Worm (Caenorhabditis elegans) whole organism, young adult: ENCODE measurements around the gene W01B6.8.

ENCODE experiments used
- F57C9.4 ChIP-seq: sonication (generic microtip); optimal IDR thresholded peaks from 2 replicates; lab custom pipeline; 2017; ENCODE audit warnings: mild to moderate bottlenecking, missing genetic modification characterization, missing compliant biosample characterization
- Y53F4B.3 ChIP-seq: fragments of 200-800 bp; sonication (Bioruptor generic); IDR thresholded peaks from 2 replicates; pipeline ENCODE4 v1.3.6; 2022; ENCODE audit warnings: missing genetic modification reagents, missing genetic modification characterization, missing compliant biosample characterization
- Y53G8AR.9 ChIP-seq: fragments of 200-800 bp; sonication (Bioruptor generic); conservative IDR thresholded peaks from 2 replicates; pipeline ENCODE4 v1.3.6; 2022; ENCODE audit warnings: missing genetic modification reagents, missing genetic modification characterization, missing compliant biosample characterization
- Y67H2A.10 ChIP-seq: fragments of 200-800 bp; sonication (Bioruptor generic); conservative IDR thresholded peaks from 2 replicates; pipeline ENCODE4 v1.3.6; 2022; ENCODE audit warnings: missing genetic modification reagents, missing genetic modification characterization, missing compliant biosample characterization
- aptf-2 ChIP-seq: fragments of 200-800 bp; sonication (Bioruptor generic); conservative IDR thresholded peaks from 2 replicates; pipeline ENCODE4 v1.3.6; 2022; ENCODE audit warnings: missing genetic modification reagents, missing genetic modification characterization, missing compliant biosample characterization
- madf-8 ChIP-seq: fragments of 200-800 bp; sonication (Bioruptor generic); conservative IDR thresholded peaks from 2 replicates; pipeline ENCODE4 v1.3.6; 2022; ENCODE audit warnings: missing genetic modification reagents, missing genetic modification characterization, missing compliant biosample characterization
- mel-28 ChIP-seq: sonication (generic microtip); optimal IDR thresholded peaks from 2 replicates; lab custom pipeline; 2016; ENCODE audit warnings: borderline replicate concordance, mild to moderate bottlenecking, missing genetic modification characterization, missing compliant biosample characterization
- nhr-90 ChIP-seq: sonication (generic microtip); optimal IDR thresholded peaks from 2 replicates; lab custom pipeline; 2016; ENCODE audit warnings: missing genotype, mild to moderate bottlenecking, missing genetic modification characterization, missing compliant biosample characterization
- pbrm-1 ChIP-seq: fragments of 200-800 bp; sonication (Bioruptor generic); IDR thresholded peaks from 2 replicates; pipeline ENCODE4 v1.3.6; 2022; ENCODE audit warnings: missing genetic modification reagents, missing genetic modification characterization, missing compliant biosample characterization
- pha-4 ChIP-seq: fragments of 150-350 bp; sonication (generic microtip); optimal IDR thresholded peaks from 2 replicates; lab custom pipeline; 2014; ENCODE audit warnings: missing biosample characterization, missing genetic modification reagents, missing genetic modification characterization
- snpc-4 ChIP-seq, 5 experiments: fragments of 150-350 bp in 1 of 5; sonication (generic microtip) in 4 of 5; optimal IDR thresholded peaks; 2 replicates each; lab custom pipeline; 2014 to 2018; ENCODE audit warnings: missing genetic modification characterization in 5 of 5, missing biosample characterization in 3 of 5, antibody characterized with exemption in 2 of 5, mild to moderate bottlenecking in 2 of 5, missing compliant biosample characterization in 2 of 5, missing genotype in 2 of 5, moderate library complexity in 2 of 5, missing genetic modification reagents in 1 of 5

ce11 chrIV:10085401-10086187 lies 1.4 kb upstream of the W01B6.8 start, which contains the start of the genes col-2 and ndc-80:
- TF ChIP-seq pbrm-1 (GFP tag; lab: Robert Waterston, UW) (no peak), snpc-4 (GFP tag; optimal IDR thresholded peaks at IDR 0.05; lab: Kevin White, UChicago) (no peak), snpc-4 (tag; optimal IDR thresholded peaks at IDR 0.05; lab: Kevin White, UChicago) (peak in 2 of 4 experiments; percentile 26 to 46), Y67H2A.10 (no peak), Y53F4B.3 (GFP tag; lab: Robert Waterston, UW) (no peak), pha-4 (peak; percentile 12), madf-8 (GFP tag; lab: Robert Waterston, UW) (peak; percentile 38), Y53G8AR.9 (GFP tag; lab: Robert Waterston, UW) (no peak), aptf-2 (GFP tag; lab: Robert Waterston, UW) (no peak), nhr-90 (tag; lab: Kevin White, UChicago) (no peak), mel-28 (tag; lab: Kevin White, UChicago) (no peak), F57C9.4 (tag; lab: Kevin White, UChicago) (no peak)
